Fruit fly (Drosophila melanogaster) whole organism, embryonic: ENCODE measurements around the gene Mgat4b.
A peak's percentile ranks its signal among the peaks of the same experiment; 100 is the strongest.

Experiments used
- ATbp ChIP-seq: fragments of 200-800 bp; sonication (Bioruptor generic); optimal IDR thresholded peaks from 2 replicates; lab custom pipeline; 2017; ENCODE audit warnings: missing biosample characterization, mild to moderate bottlenecking, missing genetic modification characterization, missing genetic modification reagents
- Ada2b ChIP-seq: fragments of 200-800 bp; sonication (Bioruptor generic); IDR thresholded peaks from 2 replicates; pipeline ENCODE4 v1.3.6; 2022; ENCODE audit warnings: missing biosample characterization, missing genetic modification characterization
- CG10543 ChIP-seq: fragments of 200-800 bp; sonication (Bioruptor generic); optimal IDR thresholded peaks from 3 replicates; lab custom pipeline; 2017; ENCODE audit warnings: missing biosample characterization, mild to moderate bottlenecking, missing genetic modification characterization, moderate library complexity
- CG10565 ChIP-seq: fragments of 200-800 bp; sonication (Bioruptor generic); optimal IDR thresholded peaks from 3 replicates; lab custom pipeline; 2016; ENCODE audit warnings: missing biosample characterization, mild to moderate bottlenecking, missing genetic modification characterization
- CG11504 ChIP-seq: fragments of 200-800 bp; sonication (Bioruptor generic); optimal IDR thresholded peaks from 3 replicates; lab custom pipeline; 2019; ENCODE audit warnings: missing biosample characterization, mild to moderate bottlenecking, missing genetic modification characterization, moderate library complexity
- CG12219 ChIP-seq: fragments of 200-800 bp; sonication (Bioruptor generic); optimal IDR thresholded peaks from 3 replicates; lab custom pipeline; 2018; ENCODE audit warnings: missing biosample characterization, mild to moderate bottlenecking, missing genetic modification characterization
- CG13775 ChIP-seq: fragments of 200-800 bp; sonication (Bioruptor generic); optimal IDR thresholded peaks from 3 replicates; lab custom pipeline; 2017; ENCODE audit warnings: missing biosample characterization, mild to moderate bottlenecking, missing genetic modification characterization
- CG16779 ChIP-seq: fragments of 200-800 bp; sonication (Bioruptor generic); IDR thresholded peaks from 2 replicates; pipeline ENCODE4 v1.3.6; 2022; ENCODE audit warnings: missing biosample characterization, missing genetic modification characterization
- CG17186 ChIP-seq: fragments of 200-800 bp; sonication (Bioruptor generic); optimal IDR thresholded peaks from 3 replicates; lab custom pipeline; 2017; ENCODE audit warnings: missing biosample characterization, missing genetic modification reagents, missing genetic modification characterization
- CG17361 ChIP-seq: fragments of 200-800 bp; sonication (Bioruptor generic); IDR thresholded peaks from 3 replicates; pipeline ENCODE4 v1.3.6; 2022; ENCODE audit warnings: missing biosample characterization, missing genetic modification characterization
- CG18011 ChIP-seq: fragments of 200-800 bp; sonication (Bioruptor generic); optimal IDR thresholded peaks from 2 replicates; lab custom pipeline; 2017; ENCODE audit warnings: missing biosample characterization, missing genetic modification characterization, mild to moderate bottlenecking, moderate library complexity, missing genotype
- CG18476 ChIP-seq: fragments of 200-800 bp; sonication (Bioruptor generic); optimal IDR thresholded peaks from 2 replicates; lab custom pipeline; 2016; ENCODE audit warnings: missing biosample characterization, mild to moderate bottlenecking, missing genetic modification characterization
- CG2116 ChIP-seq: fragments of 200-800 bp; sonication (Bioruptor generic); optimal IDR thresholded peaks from 3 replicates; lab custom pipeline; 2018; ENCODE audit warnings: missing biosample characterization, mild to moderate bottlenecking, missing genetic modification characterization
- CG32767 ChIP-seq: fragments of 200-800 bp; sonication (Bioruptor generic); IDR thresholded peaks from 2 replicates; pipeline ENCODE4 v1.3.6; 2022; ENCODE audit warnings: missing biosample characterization, missing genetic modification characterization
- CG3281 ChIP-seq: fragments of 200-800 bp; sonication (Bioruptor generic); optimal IDR thresholded peaks from 3 replicates; lab custom pipeline; 2017; ENCODE audit warnings: missing biosample characterization, mild to moderate bottlenecking, missing genetic modification characterization
- CG4730 ChIP-seq: fragments of 200-800 bp; sonication (Bioruptor generic); IDR thresholded peaks from 2 replicates; pipeline ENCODE4 v1.3.6; 2022; ENCODE audit warnings: missing biosample characterization, missing genetic modification characterization
- CG6175 ChIP-seq: fragments of 200-800 bp; sonication (Bioruptor generic); IDR thresholded peaks from 3 replicates; pipeline ENCODE4 v1.3.6; 2022; ENCODE audit warnings: missing biosample characterization, missing genetic modification characterization
- CG7963 ChIP-seq: fragments of 200-800 bp; sonication (Bioruptor generic); IDR thresholded peaks from 3 replicates; pipeline ENCODE4 v1.3.6; 2022; ENCODE audit warnings: missing biosample characterization, missing genetic modification characterization; ENCODE audit not compliant: partially characterized antibody
- CG8290 ChIP-seq, 3 experiments: fragments of 200-800 bp; sonication (Bioruptor generic); optimal IDR thresholded peaks; 2 replicates each; lab custom pipeline; 2016 to 2019; ENCODE audit warnings: missing biosample characterization in 3 of 3, missing genetic modification characterization in 3 of 3, mild to moderate bottlenecking in 2 of 3, moderate library complexity in 1 of 3
- CG8944 ChIP-seq: fragments of 200-800 bp; sonication (Bioruptor generic); optimal IDR thresholded peaks from 3 replicates; lab custom pipeline; 2016; ENCODE audit warnings: missing biosample characterization, missing genetic modification characterization
- Dip2 ChIP-seq: fragments of 200-800 bp; sonication (Bioruptor generic); IDR thresholded peaks from 2 replicates; pipeline ENCODE4 v1.3.6; 2022; ENCODE audit warnings: missing biosample characterization, missing genetic modification characterization
- Fer2 ChIP-seq: fragments of 200-800 bp; sonication (Bioruptor generic); optimal IDR thresholded peaks from 2 replicates; lab custom pipeline; 2018; ENCODE audit warnings: missing biosample characterization, mild to moderate bottlenecking, missing genetic modification characterization, moderate library complexity
- Fer3 ChIP-seq: fragments of 200-800 bp; sonication (Bioruptor generic); optimal IDR thresholded peaks from 2 replicates; lab custom pipeline; 2018; ENCODE audit warnings: missing biosample characterization, mild to moderate bottlenecking, missing genetic modification characterization, moderate library complexity
- HmgD ChIP-seq: fragments of 200-800 bp; sonication (Bioruptor generic); optimal IDR thresholded peaks from 3 replicates; lab custom pipeline; 2016; ENCODE audit warnings: missing biosample characterization, missing genetic modification characterization
- Hmr ChIP-seq: fragments of 200-800 bp; sonication (Bioruptor generic); optimal IDR thresholded peaks from 3 replicates; lab custom pipeline; 2017; ENCODE audit warnings: mild to moderate bottlenecking, missing biosample characterization, missing genetic modification reagents, missing genetic modification characterization
- Nf-YA ChIP-seq: fragments of 200-800 bp; sonication (Bioruptor generic); IDR thresholded peaks from 2 replicates; pipeline ENCODE4 v1.3.6; 2022; ENCODE audit warnings: missing biosample characterization, missing genetic modification characterization
- Poxn ChIP-seq: fragments of 200-800 bp; sonication (Bioruptor generic); IDR thresholded peaks from 2 replicates; pipeline ENCODE4 v1.3.6; 2022; ENCODE audit warnings: missing biosample characterization, missing genetic modification characterization
- Ssrp ChIP-seq: fragments of 200-800 bp; sonication (Bioruptor generic); optimal IDR thresholded peaks from 2 replicates; lab custom pipeline; 2018; ENCODE audit warnings: missing biosample characterization, mild to moderate bottlenecking, missing genetic modification characterization, moderate library complexity
- Stat92E ChIP-seq, 3 experiments: fragments of >200 bp in 2 of 3; fragments of 200-800 bp in 1 of 3; sonication (Bioruptor generic) in 1 of 3; optimal IDR thresholded peaks; 2 replicates each; lab custom pipeline; 2017 to 2019; ENCODE audit warnings: missing biosample characterization in 3 of 3, missing genetic modification characterization in 3 of 3, mild to moderate bottlenecking in 1 of 3, moderate library complexity in 1 of 3
- Taf1 ChIP-seq: fragments of 200-800 bp; sonication (Bioruptor generic); IDR thresholded peaks from 2 replicates; pipeline ENCODE4 v1.3.6; 2022; ENCODE audit warnings: missing biosample characterization, missing genetic modification characterization
- ara ChIP-seq: fragments of 200-800 bp; sonication (Bioruptor generic); IDR thresholded peaks from 2 replicates; pipeline ENCODE4 v1.3.6; 2022; ENCODE audit warnings: missing biosample characterization, missing genetic modification characterization
- bowl ChIP-seq: fragments of 200-800 bp; sonication (Bioruptor generic); IDR thresholded peaks from 2 replicates; pipeline ENCODE4 v1.3.6; 2022; ENCODE audit warnings: missing biosample characterization, missing genetic modification characterization
- disco-r ChIP-seq: fragments of 200-800 bp; sonication (Bioruptor generic); optimal IDR thresholded peaks from 2 replicates; lab custom pipeline; 2016; ENCODE audit warnings: missing biosample characterization, missing genetic modification characterization
- dpn ChIP-seq, 2 experiments: fragments of 200-800 bp; sonication (Bioruptor generic); optimal IDR thresholded peaks; 3 replicates each; lab custom pipeline; 2016; ENCODE audit warnings: missing biosample characterization in 2 of 2, missing genetic modification characterization in 2 of 2
- esg ChIP-seq: fragments of 200-800 bp; sonication (Bioruptor generic); conservative IDR thresholded peaks from 2 replicates; pipeline ENCODE4 v1.3.6; 2022; ENCODE audit warnings: missing biosample characterization, missing genetic modification characterization
- gt ChIP-seq: fragments of 200-800 bp; sonication (Bioruptor generic); IDR thresholded peaks from 2 replicates; pipeline ENCODE4 v1.3.6; 2022; ENCODE audit warnings: missing biosample characterization, missing genetic modification characterization
- jumu ChIP-seq: fragments of 200-800 bp; sonication (Bioruptor generic); optimal IDR thresholded peaks from 3 replicates; lab custom pipeline; 2016; ENCODE audit warnings: missing biosample characterization, missing genetic modification characterization
- klu ChIP-seq: fragments of 200-800 bp; sonication (Bioruptor generic); IDR thresholded peaks from 2 replicates; pipeline ENCODE4 v1.3.6; 2022; ENCODE audit warnings: missing biosample characterization, missing genetic modification characterization
- lola ChIP-seq, 3 experiments: fragments of >200 bp in 2 of 3; fragments of 200-800 bp in 1 of 3; sonication (Bioruptor generic) in 1 of 3; optimal IDR thresholded peaks; 2 replicates each; lab custom pipeline; 2017 to 2019; ENCODE audit warnings: missing biosample characterization in 3 of 3, missing genetic modification characterization in 3 of 3, mild to moderate bottlenecking in 1 of 3, moderate library complexity in 1 of 3
- nmo ChIP-seq: fragments of 200-800 bp; sonication (Bioruptor generic); optimal IDR thresholded peaks from 2 replicates; lab custom pipeline; 2018; ENCODE audit warnings: missing biosample characterization, mild to moderate bottlenecking, missing genetic modification characterization, moderate library complexity
- pb ChIP-seq: fragments of 200-800 bp; sonication (Bioruptor generic); optimal IDR thresholded peaks from 3 replicates; lab custom pipeline; 2016; ENCODE audit warnings: missing biosample characterization, missing genetic modification characterization
- pita ChIP-seq: fragments of 200-800 bp; sonication (Bioruptor generic); optimal IDR thresholded peaks from 2 replicates; lab custom pipeline; 2017; ENCODE audit warnings: missing biosample characterization, mild to moderate bottlenecking, missing genetic modification characterization
- pros ChIP-seq: fragments of 200-800 bp; sonication (Bioruptor generic); optimal IDR thresholded peaks from 3 replicates; lab custom pipeline; 2019; ENCODE audit warnings: missing biosample characterization, mild to moderate bottlenecking, missing genetic modification characterization, moderate library complexity
- run ChIP-seq: fragments of 200-800 bp; sonication (Bioruptor generic); optimal IDR thresholded peaks from 3 replicates; lab custom pipeline; 2018; ENCODE audit warnings: missing biosample characterization, mild to moderate bottlenecking, missing genetic modification characterization
- schlank ChIP-seq: fragments of 200-800 bp; sonication (Bioruptor generic); optimal IDR thresholded peaks from 2 replicates; lab custom pipeline; 2018; ENCODE audit warnings: missing biosample characterization, mild to moderate bottlenecking, missing genetic modification characterization
- sisA ChIP-seq: fragments of 200-800 bp; sonication (Bioruptor generic); IDR thresholded peaks from 2 replicates; pipeline ENCODE4 v1.3.6; 2022; ENCODE audit warnings: missing biosample characterization, missing genetic modification characterization
- unc-4 ChIP-seq: fragments of 200-800 bp; sonication (Bioruptor generic); IDR thresholded peaks from 2 replicates; pipeline ENCODE4 v1.3.6; 2022; ENCODE audit warnings: missing biosample characterization, missing genetic modification characterization; ENCODE audit not compliant: partially characterized antibody
- zfh2 ChIP-seq: fragments of 200-800 bp; sonication (Bioruptor generic); optimal IDR thresholded peaks from 2 replicates; lab custom pipeline; 2016; ENCODE audit warnings: missing biosample characterization, missing genetic modification characterization

The Mgat4b gene

dm6 chr3L:14786230-14786850, 17.3 kb upstream of the Mgat4b start, which contains the start of the genes bmm and Tdrd3 (continued):
- TF ChIP-seq CG8290 (GFP tag; optimal IDR thresholded peaks at IDR 0.05; lab: Kevin White, UChicago) = peak; percentile 89
- peak; percentile 62 to 83 for TF ChIP-seq CG8290 (tag; optimal IDR thresholded peaks at IDR 0.05; lab: Kevin White, UChicago)
- TF ChIP-seq Fer3 = peak; percentile 80
- peak; percentile 63 for TF ChIP-seq Ada2b (GFP tag; lab: Robert Waterston, UW)
- TF ChIP-seq Nf-YA = no peak
- TF ChIP-seq nmo (GFP tag; lab: Kevin White, UChicago) = peak; percentile 93
- TF ChIP-seq CG18011 (GFP tag; lab: Kevin White, UChicago) = peak; percentile 34
- TF ChIP-seq CG13775 (GFP tag; lab: Kevin White, UChicago) = peak; percentile 90
- peak; percentile 27 for TF ChIP-seq CG8944 (GFP tag; lab: Kevin White, UChicago)
- no peak for TF ChIP-seq CG17186 (GFP tag; lab: Kevin White, UChicago)
- peak in 1 of 3 experiments; percentile 89 for TF ChIP-seq lola (GFP tag; optimal IDR thresholded peaks at IDR 0.05; lab: Kevin White, UChicago)
- TF ChIP-seq bowl = no peak
- TF ChIP-seq ara = peak; percentile 65
- no peak for TF ChIP-seq CG10565 (GFP tag; lab: Kevin White, UChicago)
- peak; percentile 81 for TF ChIP-seq esg (GFP tag; lab: Robert Waterston, UW)
- peak; percentile 80 for TF ChIP-seq Fer2 (tag; lab: Kevin White, UChicago)
- peak; percentile 55; the same call in 1 of the 2 replicates for TF ChIP-seq Taf1 (GFP tag; lab: Robert Waterston, UW)
- TF ChIP-seq run (tag; lab: Kevin White, UChicago) = peak; percentile 10
- TF ChIP-seq Dip2 (GFP tag; lab: Robert Waterston, UW) = no peak
- peak; percentile 47 for TF ChIP-seq CG18476 (GFP tag; lab: Kevin White, UChicago)
- TF ChIP-seq schlank (tag; lab: Kevin White, UChicago) = peak; percentile 32
- TF ChIP-seq CG6175 (GFP tag; lab: Robert Waterston, UW) = peak; percentile 70; the same call in 1 of the 3 replicates
- peak; percentile 82 for TF ChIP-seq unc-4 (GFP tag; lab: Robert Waterston, UW)
- peak in 1 of 3 experiments; percentile 63 for TF ChIP-seq Stat92E (GFP tag; optimal IDR thresholded peaks at IDR 0.05; lab: Kevin White, UChicago)
- TF ChIP-seq CG32767 = peak; percentile 55
- no peak for TF ChIP-seq CG12219
- peak; percentile 15; the same call in 1 of the 2 replicates for TF ChIP-seq CG16779 (GFP tag; lab: Robert Waterston, UW)
- TF ChIP-seq gt = peak; percentile 42; the same call in 1 of the 2 replicates
- peak; percentile 52; the same call in 1 of the 2 replicates for TF ChIP-seq Poxn
- peak; percentile 79 for TF ChIP-seq CG3281 (GFP tag; lab: Kevin White, UChicago)
- peak; percentile 40 for TF ChIP-seq disco-r (GFP tag; lab: Kevin White, UChicago)
- peak; percentile 50; the same call in 1 of the 2 replicates for TF ChIP-seq CG4730 (GFP tag; lab: Robert Waterston, UW)
- TF ChIP-seq dpn (GFP tag; optimal IDR thresholded peaks at IDR 0.05; lab: Kevin White, UChicago) = peak; percentile 63 to 85
- TF ChIP-seq CG11504 (tag; lab: Kevin White, UChicago) = peak; percentile 81
- peak; percentile 4 for TF ChIP-seq jumu (GFP tag; lab: Kevin White, UChicago)
- peak; percentile 82 for TF ChIP-seq CG7963 (GFP tag; lab: Robert Waterston, UW)
- TF ChIP-seq CG2116 = peak; percentile 81
- TF ChIP-seq CG10543 (GFP tag; lab: Kevin White, UChicago) = peak; percentile 85
- TF ChIP-seq Hmr (GFP tag; lab: Kevin White, UChicago) = peak; percentile 87
- TF ChIP-seq sisA (GFP tag; lab: Robert Waterston, UW) = peak; percentile 70
- no peak for TF ChIP-seq pros
- TF ChIP-seq Ssrp (tag; lab: Kevin White, UChicago) = peak; percentile 84
- TF ChIP-seq klu (GFP tag; lab: Robert Waterston, UW) = peak; percentile 34; the same call in 1 of the 2 replicates
- TF ChIP-seq HmgD (GFP tag; lab: Kevin White, UChicago) = no peak
- TF ChIP-seq CG17361 = peak; percentile 93
- peak; percentile 88 for TF ChIP-seq zfh2 (GFP tag; lab: Kevin White, UChicago)
- TF ChIP-seq ATbp (GFP tag; lab: Kevin White, UChicago) = peak; percentile 49
- TF ChIP-seq pita (GFP tag; lab: Kevin White, UChicago) = no peak
- no peak for TF ChIP-seq pb (GFP tag; lab: Kevin White, UChicago)
